Worm (Caenorhabditis elegans) whole organism, early embryonic: ENCODE results near the gene M04C3.5.

Experiments used
- B0310.2 ChIP-seq: sonication (generic microtip); optimal IDR thresholded peaks from 2 replicates; lab custom pipeline; 2016; ENCODE audit warnings: mild to moderate bottlenecking, missing genetic modification characterization, missing compliant biosample characterization
- F13C5.2 ChIP-seq: sonication (generic microtip); optimal IDR thresholded peaks from 2 replicates; lab custom pipeline; 2017; ENCODE audit warnings: mild to moderate bottlenecking, missing genetic modification characterization, inconsistent platforms, missing compliant biosample characterization
- aly-1 ChIP-seq: sonication (generic microtip); optimal IDR thresholded peaks from 2 replicates; lab custom pipeline; 2016; ENCODE audit warnings: missing genetic modification characterization, missing compliant biosample characterization
- ama-1 ChIP-seq: fragments of 150-350 bp; optimal IDR thresholded peaks from 2 replicates; lab custom pipeline; 2014
- ceh-13 ChIP-seq: fragments of 200-800 bp; sonication (Bioruptor generic); optimal IDR thresholded peaks from 2 replicates; lab custom pipeline; 2018; ENCODE audit warnings: mild to moderate bottlenecking, missing genetic modification characterization, missing compliant biosample characterization
- ceh-36 ChIP-seq: sonication (generic microtip); optimal IDR thresholded peaks from 2 replicates; lab custom pipeline; 2016; ENCODE audit warnings: missing genetic modification characterization, inconsistent platforms, missing compliant biosample characterization
- ets-7 ChIP-seq: sonication (generic microtip); optimal IDR thresholded peaks from 2 replicates; lab custom pipeline; 2016; ENCODE audit warnings: missing genotype, missing genetic modification characterization, missing compliant biosample characterization
- flt-1 ChIP-seq: fragments of 200-800 bp; sonication (Bioruptor generic); IDR thresholded peaks from 2 replicates; pipeline ENCODE4 v1.3.6; 2022; ENCODE audit warnings: missing genetic modification characterization, missing compliant biosample characterization
- hmbx-1 ChIP-seq: sonication (generic microtip); optimal IDR thresholded peaks from 2 replicates; lab custom pipeline; 2016; ENCODE audit warnings: mild to moderate bottlenecking, missing genetic modification characterization, missing compliant biosample characterization
- hmg-4 ChIP-seq: fragments of 200-800 bp; sonication (Bioruptor generic); optimal IDR thresholded peaks from 2 replicates; lab custom pipeline; 2018; ENCODE audit warnings: mild to moderate bottlenecking, missing genetic modification characterization, missing compliant biosample characterization
- hnd-1 ChIP-seq: sonication (generic microtip); optimal IDR thresholded peaks from 2 replicates; lab custom pipeline; 2016; ENCODE audit warnings: missing genetic modification characterization, missing compliant biosample characterization
- pes-1 ChIP-seq: fragments of 200-800 bp; sonication (Bioruptor generic); IDR thresholded peaks from 2 replicates; pipeline ENCODE4 v1.3.6; 2022; ENCODE audit warnings: missing genetic modification reagents, missing genetic modification characterization, missing compliant biosample characterization
- scrt-1 ChIP-seq: fragments of 200-800 bp; sonication (Bioruptor generic); IDR thresholded peaks from 2 replicates; pipeline ENCODE4 v1.3.6; 2022; ENCODE audit warnings: missing genetic modification characterization, missing compliant biosample characterization
- sea-1 ChIP-seq: fragments of 200-800 bp; sonication (Bioruptor generic); conservative IDR thresholded peaks from 2 replicates; pipeline ENCODE4 v1.3.6; 2022; ENCODE audit warnings: missing genetic modification characterization, missing compliant biosample characterization
- tbx-11 ChIP-seq: fragments of 200-800 bp; sonication (Bioruptor generic); IDR thresholded peaks from 2 replicates; pipeline ENCODE4 v1.3.6; 2022; ENCODE audit warnings: missing genetic modification characterization, missing compliant biosample characterization
- tbx-37 ChIP-seq: fragments of 200-800 bp; sonication (Bioruptor generic); conservative IDR thresholded peaks from 2 replicates; pipeline ENCODE4 v1.3.6; 2022; ENCODE audit warnings: missing genetic modification reagents, missing genetic modification characterization, missing compliant biosample characterization
- tra-4 ChIP-seq: sonication (generic microtip); optimal IDR thresholded peaks from 2 replicates; lab custom pipeline; 2017; ENCODE audit warnings: missing genetic modification characterization, missing compliant biosample characterization

M04C3.5 gene

DNA sequence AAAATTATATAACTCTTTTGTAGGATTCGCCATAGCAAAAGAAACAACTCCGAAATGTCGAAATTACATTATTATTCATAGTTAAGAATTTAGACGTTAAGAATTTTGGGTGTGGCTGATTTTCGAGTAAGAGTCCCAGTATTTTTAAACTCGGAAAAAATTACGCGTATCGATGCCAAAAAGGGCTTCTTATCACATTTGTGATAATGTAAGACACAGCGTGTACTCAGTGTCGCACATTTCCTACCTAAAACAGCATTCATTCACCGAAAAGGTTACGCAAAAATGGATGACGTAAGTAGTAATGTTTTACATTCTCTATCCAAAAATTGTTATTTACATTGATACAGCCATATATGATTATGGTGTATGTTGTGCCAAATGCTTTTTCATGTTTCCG is at the start of gene M04C3.5:
M04C3.5 (plus strand) TSS at position 190 of the 400 bp plus-strand sequence.
- TF ChIP-seq sea-1 (GFP tag; lab: Robert Waterston, UW) = no peak
- no peak for TF ChIP-seq ceh-36 (tag; lab: Kevin White, UChicago)
- no peak for TF ChIP-seq ceh-13 (GFP tag; lab: Kevin White, UChicago)
- no peak for TF ChIP-seq hmg-4
- no peak for TF ChIP-seq B0310.2 (tag; lab: Kevin White, UChicago)
- no peak for TF ChIP-seq aly-1 (tag; lab: Kevin White, UChicago)
- no peak for TF ChIP-seq tra-4 (tag; lab: Kevin White, UChicago)
- TF ChIP-seq tbx-11 (GFP tag; lab: Robert Waterston, UW) = no peak
- no peak for TF ChIP-seq pes-1 (GFP tag; lab: Robert Waterston, UW)
- no peak for TF ChIP-seq hmbx-1 (tag; lab: Kevin White, UChicago)
- no peak for TF ChIP-seq tbx-37 (GFP tag; lab: Robert Waterston, UW)
- TF ChIP-seq hnd-1 = no peak
- no peak for TF ChIP-seq ets-7 (tag; lab: Kevin White, UChicago)
- no peak for TF ChIP-seq flt-1 (GFP tag; lab: Robert Waterston, UW)

DNA sequence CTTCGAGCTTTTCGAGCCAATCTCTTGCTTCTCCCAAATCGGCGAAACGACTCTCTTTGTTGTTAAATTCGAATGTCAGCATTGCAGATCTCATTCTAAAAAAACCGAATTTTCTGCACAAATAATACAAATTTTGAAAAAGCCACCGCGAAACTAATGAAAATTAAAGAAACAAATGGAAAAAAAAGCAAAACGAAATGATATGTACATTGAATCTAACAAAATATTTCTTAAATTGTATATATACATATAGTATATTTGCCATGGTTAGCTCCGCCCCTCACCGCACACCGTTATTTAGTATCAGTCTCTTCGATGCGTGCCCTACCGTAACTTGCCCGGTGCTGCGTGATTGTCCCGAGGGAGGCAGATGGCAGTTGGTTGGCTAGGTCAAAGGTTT is 48.9 kb upstream of the M04C3.5 start, which contains the start of gene srw-86:
srw-86 (minus strand) TSS at position 101 of the 400 bp plus-strand sequence.
- TF ChIP-seq hmbx-1 (tag; lab: Kevin White, UChicago) = no peak
- TF ChIP-seq pes-1 (GFP tag; lab: Robert Waterston, UW) = no peak
- no peak for TF ChIP-seq aly-1 (tag; lab: Kevin White, UChicago)
- no peak for TF ChIP-seq B0310.2 (tag; lab: Kevin White, UChicago)
- TF ChIP-seq scrt-1 = no peak
- no peak for TF ChIP-seq ceh-36 (tag; lab: Kevin White, UChicago)
- no peak for TF ChIP-seq tra-4 (tag; lab: Kevin White, UChicago)
- TF ChIP-seq sea-1 (GFP tag; lab: Robert Waterston, UW) = no peak

DNA sequence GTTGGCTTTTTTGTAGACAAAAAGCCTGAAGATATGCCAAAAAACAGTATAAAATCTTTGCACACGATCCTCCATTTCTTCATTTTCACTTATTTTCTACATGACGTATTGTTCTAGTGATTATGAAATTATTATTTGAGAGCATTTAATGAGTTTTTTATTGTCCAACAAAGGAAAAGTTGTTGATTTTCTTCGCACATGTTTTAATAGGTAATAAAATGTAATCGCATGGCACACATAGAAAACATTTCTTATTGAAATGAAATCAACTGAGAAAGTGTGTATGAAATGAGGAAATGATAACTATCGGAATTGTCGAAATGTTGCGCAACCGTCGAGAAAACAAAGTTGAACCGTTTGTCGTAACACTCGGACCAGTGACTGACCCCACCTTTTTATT is 48.1 kb upstream of the M04C3.5 start:
- TF ChIP-seq ets-7 (tag; lab: Kevin White, UChicago) = no peak
- no peak for TF ChIP-seq pes-1 (GFP tag; lab: Robert Waterston, UW)
- no peak for TF ChIP-seq aly-1 (tag; lab: Kevin White, UChicago)
- TF ChIP-seq sea-1 (GFP tag; lab: Robert Waterston, UW) = no peak
- TF ChIP-seq hnd-1 = no peak
- TF ChIP-seq ama-1 (lab: Kevin White, UChicago) = no peak
- no peak for TF ChIP-seq hmg-4
- no peak for TF ChIP-seq hmbx-1 (tag; lab: Kevin White, UChicago)
- TF ChIP-seq F13C5.2 (tag; lab: Kevin White, UChicago) = no peak
- TF ChIP-seq ceh-36 (tag; lab: Kevin White, UChicago) = no peak

DNA sequence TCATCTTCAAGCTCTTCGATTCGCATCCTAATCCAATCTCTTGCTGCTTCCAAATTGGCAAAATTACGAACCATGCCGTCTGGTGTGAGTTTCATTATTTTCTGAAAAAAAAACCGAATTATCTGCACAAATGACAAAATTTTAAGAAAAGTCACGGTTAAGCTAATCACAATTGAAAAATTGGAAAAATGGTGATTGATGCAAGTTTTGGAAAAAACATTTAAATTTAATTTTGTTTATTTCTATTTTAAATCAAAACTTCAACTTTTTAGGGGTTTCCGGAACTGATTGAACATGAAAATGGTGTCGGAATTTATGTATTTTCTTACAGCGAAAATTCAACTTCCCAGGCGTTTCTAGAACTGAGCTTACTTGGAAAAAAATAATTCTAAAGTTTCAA is 46.7 kb upstream of the M04C3.5 start, which contains the start of gene C25F9.12:
C25F9.12 (minus strand) TSS at position 101 of the 400 bp plus-strand sequence.
- TF ChIP-seq hmbx-1 (tag; lab: Kevin White, UChicago) = no peak
- TF ChIP-seq ceh-36 (tag; lab: Kevin White, UChicago) = no peak
- TF ChIP-seq hmg-4 = no peak
- no peak for TF ChIP-seq tbx-37 (GFP tag; lab: Robert Waterston, UW)
- TF ChIP-seq B0310.2 (tag; lab: Kevin White, UChicago) = no peak
- TF ChIP-seq ets-7 (tag; lab: Kevin White, UChicago) = no peak
- TF ChIP-seq scrt-1 = no peak
- no peak for TF ChIP-seq hnd-1

DNA sequence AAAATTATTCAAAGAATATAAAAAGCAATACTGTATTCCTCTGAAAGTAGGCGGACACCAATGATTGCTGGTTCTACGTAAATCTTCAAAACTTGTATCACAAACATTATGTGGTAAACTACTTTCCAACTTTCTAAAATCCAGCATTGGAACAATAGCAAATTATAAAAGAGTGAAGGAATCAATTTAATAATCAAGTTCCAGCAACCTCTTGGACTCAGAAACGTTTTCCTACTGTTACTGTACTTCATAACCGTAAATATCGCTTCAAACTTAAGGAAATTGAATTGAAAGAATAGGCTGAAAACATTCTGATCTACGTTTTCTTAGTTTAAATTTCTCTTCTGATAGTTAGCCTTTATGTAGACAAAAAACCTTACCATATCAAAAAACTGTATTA is 45.9 kb upstream of the M04C3.5 start:
- no peak for TF ChIP-seq hmbx-1 (tag; lab: Kevin White, UChicago)
- no peak for TF ChIP-seq hnd-1
- no peak for TF ChIP-seq tra-4 (tag; lab: Kevin White, UChicago)
- no peak for TF ChIP-seq hmg-4
- no peak for TF ChIP-seq ceh-13 (GFP tag; lab: Kevin White, UChicago)
- no peak for TF ChIP-seq tbx-11 (GFP tag; lab: Robert Waterston, UW)
- no peak for TF ChIP-seq scrt-1
- TF ChIP-seq F13C5.2 (tag; lab: Kevin White, UChicago) = no peak
- TF ChIP-seq B0310.2 (tag; lab: Kevin White, UChicago) = no peak
- no peak for TF ChIP-seq ets-7 (tag; lab: Kevin White, UChicago)
- no peak for TF ChIP-seq sea-1 (GFP tag; lab: Robert Waterston, UW)
- no peak for TF ChIP-seq tbx-37 (GFP tag; lab: Robert Waterston, UW)
- TF ChIP-seq aly-1 (tag; lab: Kevin White, UChicago) = no peak
- TF ChIP-seq ama-1 (lab: Kevin White, UChicago) = no peak
- no peak for TF ChIP-seq pes-1 (GFP tag; lab: Robert Waterston, UW)
- TF ChIP-seq ceh-36 (tag; lab: Kevin White, UChicago) = no peak
- TF ChIP-seq flt-1 (GFP tag; lab: Robert Waterston, UW) = no peak

DNA sequence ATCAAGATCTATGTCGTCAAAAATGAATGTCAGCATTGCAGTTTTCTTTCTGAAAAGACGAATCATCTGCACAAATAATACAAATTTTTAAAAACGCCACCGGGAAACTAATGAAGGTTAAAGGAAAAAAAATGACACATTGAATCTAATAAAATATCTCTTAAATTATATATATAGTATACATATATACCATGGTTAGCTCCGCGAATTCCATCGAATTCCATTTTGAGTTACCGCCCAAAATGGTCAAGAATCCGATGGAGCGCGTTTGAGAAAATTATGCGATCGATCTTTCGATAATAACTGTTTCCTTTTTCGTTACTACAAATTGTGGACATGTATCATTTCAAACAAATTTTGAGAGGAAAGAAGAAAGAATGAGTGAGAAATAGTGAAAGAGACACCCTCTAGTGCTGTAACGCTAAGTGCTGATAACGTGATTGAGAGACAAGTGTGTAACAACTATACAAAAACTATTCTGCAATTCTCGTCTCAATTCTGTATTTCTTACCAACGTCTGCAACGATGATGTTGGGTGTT is 44.2 kb upstream of the M04C3.5 start, which contains the start of the genes C25F9.6 and C25F9.10:
C25F9.6 (minus strand) TSS at position 51 of the 540 bp plus-strand sequence.
C25F9.10 (plus strand) TSS at position 454 of the 540 bp plus-strand sequence.
- no peak for TF ChIP-seq ceh-36 (tag; lab: Kevin White, UChicago)
- TF ChIP-seq F13C5.2 (tag; lab: Kevin White, UChicago) = no peak
- TF ChIP-seq aly-1 (tag; lab: Kevin White, UChicago) = no peak
- TF ChIP-seq pes-1 (GFP tag; lab: Robert Waterston, UW) = no peak
- no peak for TF ChIP-seq flt-1 (GFP tag; lab: Robert Waterston, UW)
- no peak for TF ChIP-seq hnd-1
- no peak for TF ChIP-seq tbx-37 (GFP tag; lab: Robert Waterston, UW)
- TF ChIP-seq sea-1 (GFP tag; lab: Robert Waterston, UW) = no peak
- TF ChIP-seq tra-4 (tag; lab: Kevin White, UChicago) = no peak
- TF ChIP-seq scrt-1 = no peak
- TF ChIP-seq hmbx-1 (tag; lab: Kevin White, UChicago) = no peak
- TF ChIP-seq hmg-4 = no peak
- TF ChIP-seq ceh-13 (GFP tag; lab: Kevin White, UChicago) = no peak
- TF ChIP-seq ama-1 (lab: Kevin White, UChicago) = no peak
- no peak for TF ChIP-seq B0310.2 (tag; lab: Kevin White, UChicago)
- TF ChIP-seq ets-7 (tag; lab: Kevin White, UChicago) = no peak
- no peak for TF ChIP-seq tbx-11 (GFP tag; lab: Robert Waterston, UW)
